Worm (Caenorhabditis elegans) whole organism, late embryonic: ENCODE data around the gene ndub-3.

Source experiments
- ama-1 ChIP-seq: fragments of 150-350 bp; optimal IDR thresholded peaks from 2 replicates; lab custom pipeline; 2014
- dmd-4 ChIP-seq: sonication (generic microtip); optimal IDR thresholded peaks from 2 replicates; lab custom pipeline; 2016; ENCODE audit warnings: borderline replicate concordance, missing genetic modification characterization, missing compliant biosample characterization
- hlh-6 ChIP-seq: sonication (generic microtip); optimal IDR thresholded peaks from 2 replicates; lab custom pipeline; 2016; ENCODE audit warnings: missing genotype, missing genetic modification characterization, missing compliant biosample characterization
- madf-2 ChIP-seq: sonication (generic microtip); optimal IDR thresholded peaks from 2 replicates; lab custom pipeline; 2017; ENCODE audit warnings: missing genetic modification characterization, missing compliant biosample characterization
- npax-4 ChIP-seq: sonication (generic microtip); optimal IDR thresholded peaks from 2 replicates; lab custom pipeline; 2016; ENCODE audit warnings: missing genetic modification characterization, missing compliant biosample characterization
- pag-3 ChIP-seq: sonication (generic microtip); optimal IDR thresholded peaks from 2 replicates; lab custom pipeline; 2016; ENCODE audit warnings: missing compliant biosample characterization, missing genetic modification characterization, borderline replicate concordance
- pros-1 ChIP-seq: fragments of 150-350 bp; optimal IDR thresholded peaks from 2 replicates; lab custom pipeline; 2014; ENCODE audit warnings: missing biosample characterization, missing genetic modification reagents, missing genetic modification characterization
- sdc-2 ChIP-seq: sonication (generic microtip); optimal IDR thresholded peaks from 2 replicates; lab custom pipeline; 2016; ENCODE audit warnings: missing genotype, missing genetic modification characterization, missing compliant biosample characterization
- tbx-2 ChIP-seq: sonication (generic microtip); optimal IDR thresholded peaks from 2 replicates; lab custom pipeline; 2016; ENCODE audit warnings: missing genetic modification characterization, missing compliant biosample characterization
- ttx-3 ChIP-seq: sonication (generic microtip); optimal IDR thresholded peaks from 2 replicates; lab custom pipeline; 2016; ENCODE audit warnings: missing genetic modification reagents, missing genetic modification characterization, missing compliant biosample characterization
- unc-86 ChIP-seq: sonication (generic microtip); optimal IDR thresholded peaks from 2 replicates; lab custom pipeline; 2016; ENCODE audit warnings: missing genetic modification characterization, missing compliant biosample characterization
- ztf-16 ChIP-seq: sonication (generic microtip); optimal IDR thresholded peaks from 2 replicates; lab custom pipeline; 2017; ENCODE audit warnings: missing genetic modification characterization, missing compliant biosample characterization

DNA sequence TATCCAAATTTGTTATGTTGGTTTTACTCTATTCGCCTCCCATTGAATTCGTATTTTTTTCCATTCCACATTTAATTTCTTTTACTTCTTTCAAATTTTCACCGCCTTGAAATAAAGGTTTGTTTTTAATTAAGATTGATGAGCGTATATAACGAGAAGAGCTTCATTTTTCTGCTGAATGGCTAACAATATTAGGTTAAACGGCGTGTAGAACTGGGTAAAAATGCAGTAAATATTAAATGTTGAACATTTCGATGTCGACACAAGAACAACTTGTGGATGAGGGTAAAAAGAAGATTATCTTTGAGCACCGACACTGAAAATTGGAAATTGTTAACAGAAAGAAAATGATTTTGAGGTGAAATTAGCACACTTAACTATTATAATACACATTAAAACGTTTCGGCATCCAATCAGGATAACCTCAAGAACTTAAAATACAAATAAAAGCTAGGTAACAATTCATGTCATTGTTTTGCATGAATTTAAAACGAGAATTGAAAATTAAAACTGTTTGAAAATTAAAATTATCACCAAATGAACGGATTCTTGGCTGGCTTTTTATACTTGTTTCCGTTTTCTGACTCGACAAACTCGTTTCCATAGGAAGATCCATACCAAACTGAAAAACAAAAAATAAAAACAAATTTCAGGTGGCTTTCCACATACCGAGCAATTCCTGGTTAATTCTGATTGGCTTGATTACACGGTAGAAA, 25.6 kb downstream of the ndub-3 start:
- TF ChIP-seq ttx-3: no peak
- no peak for TF ChIP-seq ama-1 (lab: Kevin White, UChicago)
- no peak for TF ChIP-seq pag-3 (tag; lab: Kevin White, UChicago)
- TF ChIP-seq npax-4 (tag; lab: Kevin White, UChicago): no peak
- no peak for TF ChIP-seq ztf-16
- TF ChIP-seq hlh-6 (tag; lab: Kevin White, UChicago): no peak
- TF ChIP-seq madf-2 (tag; lab: Kevin White, UChicago): no peak
- no peak for TF ChIP-seq unc-86 (tag; lab: Kevin White, UChicago)
- no peak for TF ChIP-seq sdc-2
- TF ChIP-seq dmd-4 (tag; lab: Kevin White, UChicago): no peak
- no peak for TF ChIP-seq pros-1 (tag; lab: Kevin White, UChicago)
- no peak for TF ChIP-seq tbx-2 (tag; lab: Kevin White, UChicago)
